Worm (Caenorhabditis elegans) whole organism, early embryonic: ENCODE data around the gene igeg-2.
"Not testable (repeated sequence)": the region's sequence is repeated elsewhere in the genome, so short reads cannot be mapped to it uniquely, and the experiment has no call there.

Experiments used
- B0310.2 ChIP-seq: sonication (generic microtip); optimal IDR thresholded peaks from 2 replicates; lab custom pipeline; 2016; ENCODE audit warnings: mild to moderate bottlenecking, missing genetic modification characterization, missing compliant biosample characterization
- F13C5.2 ChIP-seq: sonication (generic microtip); optimal IDR thresholded peaks from 2 replicates; lab custom pipeline; 2017; ENCODE audit warnings: mild to moderate bottlenecking, missing genetic modification characterization, inconsistent platforms, missing compliant biosample characterization
- aly-1 ChIP-seq: sonication (generic microtip); optimal IDR thresholded peaks from 2 replicates; lab custom pipeline; 2016; ENCODE audit warnings: missing genetic modification characterization, missing compliant biosample characterization
- ama-1 ChIP-seq: fragments of 150-350 bp; optimal IDR thresholded peaks from 2 replicates; lab custom pipeline; 2014
- ceh-13 ChIP-seq: fragments of 200-800 bp; sonication (Bioruptor generic); optimal IDR thresholded peaks from 2 replicates; lab custom pipeline; 2018; ENCODE audit warnings: mild to moderate bottlenecking, missing genetic modification characterization, missing compliant biosample characterization
- ceh-36 ChIP-seq: sonication (generic microtip); optimal IDR thresholded peaks from 2 replicates; lab custom pipeline; 2016; ENCODE audit warnings: missing genetic modification characterization, inconsistent platforms, missing compliant biosample characterization
- ets-7 ChIP-seq: sonication (generic microtip); optimal IDR thresholded peaks from 2 replicates; lab custom pipeline; 2016; ENCODE audit warnings: missing genotype, missing genetic modification characterization, missing compliant biosample characterization
- flt-1 ChIP-seq: fragments of 200-800 bp; sonication (Bioruptor generic); IDR thresholded peaks from 2 replicates; pipeline ENCODE4 v1.3.6; 2022; ENCODE audit warnings: missing genetic modification characterization, missing compliant biosample characterization
- hmbx-1 ChIP-seq: sonication (generic microtip); optimal IDR thresholded peaks from 2 replicates; lab custom pipeline; 2016; ENCODE audit warnings: mild to moderate bottlenecking, missing genetic modification characterization, missing compliant biosample characterization
- hmg-4 ChIP-seq: fragments of 200-800 bp; sonication (Bioruptor generic); optimal IDR thresholded peaks from 2 replicates; lab custom pipeline; 2018; ENCODE audit warnings: mild to moderate bottlenecking, missing genetic modification characterization, missing compliant biosample characterization
- hnd-1 ChIP-seq: sonication (generic microtip); optimal IDR thresholded peaks from 2 replicates; lab custom pipeline; 2016; ENCODE audit warnings: missing genetic modification characterization, missing compliant biosample characterization
- pes-1 ChIP-seq: fragments of 200-800 bp; sonication (Bioruptor generic); IDR thresholded peaks from 2 replicates; pipeline ENCODE4 v1.3.6; 2022; ENCODE audit warnings: missing genetic modification reagents, missing genetic modification characterization, missing compliant biosample characterization
- scrt-1 ChIP-seq: fragments of 200-800 bp; sonication (Bioruptor generic); IDR thresholded peaks from 2 replicates; pipeline ENCODE4 v1.3.6; 2022; ENCODE audit warnings: missing genetic modification characterization, missing compliant biosample characterization
- sea-1 ChIP-seq: fragments of 200-800 bp; sonication (Bioruptor generic); conservative IDR thresholded peaks from 2 replicates; pipeline ENCODE4 v1.3.6; 2022; ENCODE audit warnings: missing genetic modification characterization, missing compliant biosample characterization
- tbx-11 ChIP-seq: fragments of 200-800 bp; sonication (Bioruptor generic); IDR thresholded peaks from 2 replicates; pipeline ENCODE4 v1.3.6; 2022; ENCODE audit warnings: missing genetic modification characterization, missing compliant biosample characterization
- tbx-37 ChIP-seq: fragments of 200-800 bp; sonication (Bioruptor generic); conservative IDR thresholded peaks from 2 replicates; pipeline ENCODE4 v1.3.6; 2022; ENCODE audit warnings: missing genetic modification reagents, missing genetic modification characterization, missing compliant biosample characterization
- tra-4 ChIP-seq: sonication (generic microtip); optimal IDR thresholded peaks from 2 replicates; lab custom pipeline; 2017; ENCODE audit warnings: missing genetic modification characterization, missing compliant biosample characterization

igeg-2 gene

ce11 chrX:11456665-11457064, 10.2 kb upstream of the igeg-2 start:
- no peak for TF ChIP-seq aly-1 (tag; lab: Kevin White, UChicago)
- TF ChIP-seq sea-1 (GFP tag; lab: Robert Waterston, UW), result no peak
- TF ChIP-seq ceh-13 (GFP tag; lab: Kevin White, UChicago), result no peak
- no peak for TF ChIP-seq hmg-4 (GFP tag; lab: Kevin White, UChicago)
- TF ChIP-seq ceh-36 (tag; lab: Kevin White, UChicago), result no peak
- no peak for TF ChIP-seq flt-1 (GFP tag; lab: Robert Waterston, UW)
- TF ChIP-seq F13C5.2, result no peak
- no peak for TF ChIP-seq hmbx-1
- no peak for TF ChIP-seq tbx-11 (GFP tag; lab: Robert Waterston, UW)
- TF ChIP-seq B0310.2 (tag; lab: Kevin White, UChicago), result no peak
- TF ChIP-seq scrt-1 (GFP tag; lab: Robert Waterston, UW), result no peak

- no peak for TF ChIP-seq pes-1 (GFP tag; lab: Robert Waterston, UW)
- no peak for TF ChIP-seq ceh-13 (GFP tag; lab: Kevin White, UChicago)
- TF ChIP-seq scrt-1 (GFP tag; lab: Robert Waterston, UW), result no peak
- TF ChIP-seq flt-1 (GFP tag; lab: Robert Waterston, UW), result no peak
- TF ChIP-seq tra-4 (tag; lab: Kevin White, UChicago), result no peak
- TF ChIP-seq hnd-1 (tag; lab: Kevin White, UChicago), result no peak
- no peak for TF ChIP-seq B0310.2 (tag; lab: Kevin White, UChicago)
- TF ChIP-seq tbx-37 (GFP tag; lab: Robert Waterston, UW), result no peak
- TF ChIP-seq hmbx-1, result no peak
- TF ChIP-seq tbx-11 (GFP tag; lab: Robert Waterston, UW), result no peak
- no peak for TF ChIP-seq ama-1 (lab: Kevin White, UChicago)
- no peak for TF ChIP-seq ceh-36 (tag; lab: Kevin White, UChicago)
- no peak for TF ChIP-seq ets-7 (tag; lab: Kevin White, UChicago)
- TF ChIP-seq F13C5.2, result no peak
- no peak for TF ChIP-seq sea-1 (GFP tag; lab: Robert Waterston, UW)
Observed at ce11 chrX:11454231-11454630, 7.8 kb upstream of the igeg-2 start, which contains the start of gene F48C5.2. Gene F48C5.2 (minus strand): TSS chrX:11454331.

- no peak for TF ChIP-seq sea-1 (GFP tag; lab: Robert Waterston, UW)
- TF ChIP-seq pes-1 (GFP tag; lab: Robert Waterston, UW), result no peak
Observed at ce11 chrX:11452316-11452715, 5.9 kb upstream of the igeg-2 start.

- TF ChIP-seq hmg-4 (GFP tag; lab: Kevin White, UChicago), result no peak
- no peak for TF ChIP-seq sea-1 (GFP tag; lab: Robert Waterston, UW)
- TF ChIP-seq tra-4 (tag; lab: Kevin White, UChicago), result no peak
Observed at ce11 chrX:11450261-11450660, 3.8 kb upstream of the igeg-2 start.

- no peak for TF ChIP-seq tbx-11 (GFP tag; lab: Robert Waterston, UW)
- TF ChIP-seq scrt-1 (GFP tag; lab: Robert Waterston, UW), result no peak
- no peak for TF ChIP-seq aly-1 (tag; lab: Kevin White, UChicago)
- no peak for TF ChIP-seq ceh-36 (tag; lab: Kevin White, UChicago)
- no peak for TF ChIP-seq flt-1 (GFP tag; lab: Robert Waterston, UW)
- no peak for TF ChIP-seq pes-1 (GFP tag; lab: Robert Waterston, UW)
- no peak for TF ChIP-seq tra-4 (tag; lab: Kevin White, UChicago)
Observed at ce11 chrX:11447695-11448094, 1.3 kb upstream of the igeg-2 start.

- TF ChIP-seq flt-1 (GFP tag; lab: Robert Waterston, UW), result peak; percentile 38; the same call in 1 of the 2 replicates
Observed at ce11 chrX:11443335-11443734, 3.1 kb downstream of the igeg-2 start.

ce11 chrX:11439740-11440139, 6.7 kb downstream of the igeg-2 start, which contains the start of gene F46C3.7:
Gene F46C3.7 (plus strand): TSS chrX:11440040.
- not testable (repeated sequence) for TF ChIP-seq B0310.2 (tag; lab: Kevin White, UChicago); tbx-37 (GFP tag; lab: Robert Waterston, UW); ama-1 (lab: Kevin White, UChicago)

ce11 chrX:11437716-11438115, 8.7 kb downstream of the igeg-2 start:
- TF ChIP-seq ama-1 (lab: Kevin White, UChicago), result no peak
- no peak for TF ChIP-seq tra-4 (tag; lab: Kevin White, UChicago)
- no peak for TF ChIP-seq tbx-37 (GFP tag; lab: Robert Waterston, UW)
- no peak for TF ChIP-seq flt-1 (GFP tag; lab: Robert Waterston, UW)
- no peak for TF ChIP-seq ceh-36 (tag; lab: Kevin White, UChicago)
- TF ChIP-seq scrt-1 (GFP tag; lab: Robert Waterston, UW), result no peak

ce11 chrX:11435488-11435887, 10.9 kb downstream of the igeg-2 start:
- TF ChIP-seq hmbx-1 (no peak), sea-1 (GFP tag; lab: Robert Waterston, UW) (no peak), scrt-1 (GFP tag; lab: Robert Waterston, UW) (no peak), tbx-11 (GFP tag; lab: Robert Waterston, UW) (no peak), ceh-36 (tag; lab: Kevin White, UChicago) (no peak), ama-1 (lab: Kevin White, UChicago) (no peak), tra-4 (tag; lab: Kevin White, UChicago) (no peak), ceh-13 (GFP tag; lab: Kevin White, UChicago) (no peak)
